Fruit fly (Drosophila melanogaster) whole organism, embryonic: ENCODE results near the gene CG11679.

ENCODE experiments used
- CG7839 ChIP-seq: fragments of 200-800 bp; sonication (Bioruptor generic); optimal IDR thresholded peaks from 3 replicates; lab custom pipeline; 2018; ENCODE audit warnings: missing biosample characterization, mild to moderate bottlenecking, missing genetic modification characterization, moderate library complexity
- CkIIα-i1 ChIP-seq: fragments of 200-800 bp; sonication (Bioruptor generic); IDR thresholded peaks from 2 replicates; pipeline ENCODE4 v1.3.6; 2022; ENCODE audit warnings: missing biosample characterization, missing genetic modification characterization
- Med ChIP-seq: fragments of 200-800 bp; sonication (Bioruptor generic); peaks from one replicate; lab custom pipeline; 2016; ENCODE audit warnings: missing biosample characterization, missing genetic modification characterization, mild to moderate bottlenecking, inconsistent platforms, moderate library complexity
- Rfx ChIP-seq: fragments of 200-800 bp; sonication (Bioruptor generic); IDR thresholded peaks from 2 replicates; pipeline ENCODE4 v1.3.6; 2022; ENCODE audit warnings: missing biosample characterization, missing genetic modification characterization
- az2 ChIP-seq: fragments of 200-800 bp; sonication (Bioruptor generic); optimal IDR thresholded peaks from 3 replicates; lab custom pipeline; 2016; ENCODE audit warnings: missing biosample characterization, missing genetic modification characterization
- bigmax ChIP-seq: fragments of 200-800 bp; sonication (Bioruptor generic); optimal IDR thresholded peaks from 2 replicates; lab custom pipeline; 2018; ENCODE audit warnings: missing biosample characterization, mild to moderate bottlenecking, missing genetic modification characterization
- fd64A ChIP-seq: fragments of 200-800 bp; sonication (Bioruptor generic); optimal IDR thresholded peaks from 3 replicates; lab custom pipeline; 2018; ENCODE audit warnings: missing biosample characterization, mild to moderate bottlenecking, missing genetic modification characterization
- nerfin-1 ChIP-seq: fragments of 200-800 bp; sonication (Bioruptor generic); optimal IDR thresholded peaks from 3 replicates; lab custom pipeline; 2019; ENCODE audit warnings: missing biosample characterization, mild to moderate bottlenecking, missing genetic modification characterization, moderate library complexity
- psq ChIP-seq: fragments of 200-800 bp; sonication (Bioruptor generic); optimal IDR thresholded peaks from 2 replicates; lab custom pipeline; 2017; ENCODE audit warnings: missing biosample characterization, missing genetic modification characterization
- pzg ChIP-seq: fragments of 200-800 bp; sonication (Bioruptor generic); optimal IDR thresholded peaks from 3 replicates; lab custom pipeline; 2018; ENCODE audit warnings: missing biosample characterization, mild to moderate bottlenecking, missing genetic modification characterization, moderate library complexity
- trh ChIP-seq: fragments of 200-800 bp; sonication (Bioruptor generic); optimal IDR thresholded peaks from 2 replicates; lab custom pipeline; 2016; ENCODE audit warnings: missing biosample characterization, missing genetic modification characterization

- TF ChIP-seq CkIIα-i1 (GFP tag; lab: Robert Waterston, UW) (no peak), psq (GFP tag; lab: Kevin White, UChicago) (no peak), fd64A (GFP tag; lab: Kevin White, UChicago) (no peak), CG7839 (tag; lab: Kevin White, UChicago) (no peak), trh (no peak), nerfin-1 (no peak), pzg (GFP tag; lab: Kevin White, UChicago) (no peak), bigmax (GFP tag; lab: Kevin White, UChicago) (no peak), az2 (no peak), Rfx (GFP tag; lab: Robert Waterston, UW) (no peak), Med (GFP tag; lab: Kevin White, UChicago) (no peak)
These were observed 22.5 kb upstream of the CG11679 start for dm6 chrX:15761298-15761640.
